Fruit fly (Drosophila melanogaster) whole organism, pupa: ENCODE measurements around the gene Tbc1d22.

Experiments
- CG12605 ChIP-seq: fragments of 200-800 bp; sonication (Bioruptor generic); IDR thresholded peaks from 2 replicates; pipeline ENCODE4 v1.3.6; 2022; ENCODE audit warnings: missing biosample characterization, missing genetic modification characterization
- CG32121 ChIP-seq: fragments of 200-800 bp; sonication (Bioruptor generic); IDR thresholded peaks from 2 replicates; pipeline ENCODE4 v1.3.6; 2022; ENCODE audit warnings: missing biosample characterization, missing genetic modification characterization
- CG4496 ChIP-seq: fragments of 200-800 bp; sonication (Bioruptor generic); IDR thresholded peaks from 3 replicates; pipeline ENCODE4 v1.3.6; 2022; ENCODE audit warnings: missing biosample characterization, missing genetic modification characterization
- CG8159 ChIP-seq: fragments of 200-800 bp; sonication (Bioruptor generic); optimal IDR thresholded peaks from 3 replicates; lab custom pipeline; 2018; ENCODE audit warnings: missing biosample characterization, mild to moderate bottlenecking, missing genetic modification characterization, moderate library complexity
- CG8301 ChIP-seq: fragments of 200-800 bp; sonication (Bioruptor generic); optimal IDR thresholded peaks from 2 replicates; lab custom pipeline; 2018; ENCODE audit warnings: missing biosample characterization, mild to moderate bottlenecking, missing genetic modification characterization
- EcR ChIP-seq: fragments of 200-800 bp; sonication (Bioruptor generic); optimal IDR thresholded peaks from 3 replicates; lab custom pipeline; 2019; ENCODE audit warnings: missing biosample characterization, missing genetic modification characterization, mild to moderate bottlenecking, moderate library complexity, missing genetic modification reagents
- Pif1B ChIP-seq: fragments of 200-800 bp; sonication (Bioruptor generic); optimal IDR thresholded peaks from 3 replicates; lab custom pipeline; 2016; ENCODE audit warnings: missing biosample characterization, missing genetic modification characterization
- fd96Ca ChIP-seq: fragments of 200-800 bp; sonication (Bioruptor generic); IDR thresholded peaks from 3 replicates; pipeline ENCODE4 v1.3.6; 2022; ENCODE audit warnings: missing biosample characterization, missing genetic modification characterization
- gl ChIP-seq: fragments of 200-800 bp; sonication (Bioruptor generic); optimal IDR thresholded peaks from 2 replicates; lab custom pipeline; 2018; ENCODE audit warnings: missing biosample characterization, mild to moderate bottlenecking, missing genetic modification characterization

DNA sequence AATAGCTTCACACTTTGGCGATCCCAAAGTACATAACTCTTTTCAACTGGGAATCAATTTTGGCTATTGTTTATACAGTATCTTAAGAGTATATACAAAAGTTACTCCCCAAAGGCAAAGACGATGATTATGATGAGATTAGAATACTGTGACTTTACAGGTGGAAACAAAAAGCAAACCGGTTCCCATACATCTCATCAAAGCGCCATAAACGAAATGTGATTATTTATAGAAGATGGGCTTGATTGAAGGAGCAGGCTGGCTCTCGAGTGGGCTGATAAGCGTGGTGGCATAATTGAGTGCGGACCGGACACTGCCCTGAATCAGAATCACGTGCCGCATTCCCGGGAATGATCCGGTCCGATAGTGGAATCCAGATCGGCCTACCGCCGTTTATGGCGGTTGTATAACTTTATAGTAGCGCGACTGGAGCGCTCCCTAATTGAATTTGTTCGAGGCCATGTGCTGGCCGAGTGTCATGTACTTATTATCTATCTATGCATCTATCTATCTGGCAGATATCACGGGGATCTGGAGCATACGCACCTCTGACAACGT lies 30.0 kb upstream of the Tbc1d22 start:
- TF ChIP-seq EcR (no peak), CG8159 (tag; lab: Kevin White, UChicago) (no peak), CG4496 (GFP tag; lab: Robert Waterston, UW) (no peak), gl (tag; lab: Kevin White, UChicago) (no peak), CG8301 (tag; lab: Kevin White, UChicago) (no peak), CG12605 (no peak), CG32121 (GFP tag; lab: Robert Waterston, UW) (no peak), fd96Ca (GFP tag; lab: Robert Waterston, UW) (no peak), Pif1B (no peak)
